Worm (Caenorhabditis elegans) whole organism, L2 larva: Measurements from ENCODE around the gene C32H11.3.

Experiments used
- F13H6.1 ChIP-seq: sonication (generic microtip); optimal IDR thresholded peaks from 2 replicates; lab custom pipeline; 2016; ENCODE audit warnings: missing genetic modification characterization, missing compliant biosample characterization
- R02D3.7 ChIP-seq: fragments of 150-350 bp; optimal IDR thresholded peaks from 2 replicates; lab custom pipeline; 2014; ENCODE audit warnings: missing biosample characterization, missing genetic modification characterization
- Y55F3AM.14 ChIP-seq: fragments of 200-800 bp; sonication (Bioruptor generic); optimal IDR thresholded peaks from 2 replicates; lab custom pipeline; 2018; ENCODE audit warnings: mild to moderate bottlenecking, missing genetic modification characterization, missing compliant biosample characterization
- blmp-1 ChIP-seq: sonication (generic microtip); optimal IDR thresholded peaks from 2 replicates; lab custom pipeline; 2017; ENCODE audit warnings: missing genetic modification characterization, mild to moderate bottlenecking, missing compliant biosample characterization, antibody characterized with exemption, moderate library complexity; ENCODE audit not compliant: insufficient read depth
- ceh-16 ChIP-seq: fragments of 150-350 bp; optimal IDR thresholded peaks from 2 replicates; lab custom pipeline; 2014; ENCODE audit warnings: missing biosample characterization, missing genetic modification characterization
- ceh-82 ChIP-seq: fragments of 150-350 bp; optimal IDR thresholded peaks from 2 replicates; lab custom pipeline; 2014; ENCODE audit warnings: missing biosample characterization, missing genetic modification characterization
- crh-2 ChIP-seq: sonication (generic microtip); optimal IDR thresholded peaks from 2 replicates; lab custom pipeline; 2017; ENCODE audit warnings: missing biosample characterization, missing genetic modification characterization
- dmd-4 ChIP-seq: sonication (generic microtip); optimal IDR thresholded peaks from 2 replicates; lab custom pipeline; 2017; ENCODE audit warnings: missing biosample characterization, missing genetic modification characterization
- egl-27 ChIP-seq: sonication (generic microtip); optimal IDR thresholded peaks from 3 replicates; lab custom pipeline; 2017; ENCODE audit warnings: missing biosample characterization, missing genetic modification reagents, missing genetic modification characterization
- elt-3 ChIP-seq: sonication (generic microtip); optimal IDR thresholded peaks from 2 replicates; lab custom pipeline; 2017; ENCODE audit warnings: missing biosample characterization, missing genetic modification characterization
- fos-1 ChIP-seq: fragments of 150-350 bp; optimal IDR thresholded peaks from 2 replicates; lab custom pipeline; 2014; ENCODE audit warnings: missing biosample characterization, missing genetic modification characterization
- gmeb-1 ChIP-seq: fragments of 150-350 bp; optimal IDR thresholded peaks from 2 replicates; lab custom pipeline; 2014; ENCODE audit warnings: missing biosample characterization, missing genetic modification characterization
- lin-11 ChIP-seq: fragments of 150-350 bp; sonication (generic microtip); optimal IDR thresholded peaks from 2 replicates; lab custom pipeline; 2014; ENCODE audit warnings: missing biosample characterization, missing genetic modification characterization, inconsistent platforms, mixed read lengths
- lin-39 ChIP-seq: fragments of 150-350 bp; optimal IDR thresholded peaks from 2 replicates; lab custom pipeline; 2014; ENCODE audit warnings: missing biosample characterization, missing genetic modification reagents, missing genetic modification characterization
- lsy-2 ChIP-seq, 2 experiments: fragments of 150-350 bp in 1 of 2; sonication (generic microtip) in 1 of 2; optimal IDR thresholded peaks; 2 replicates each; lab custom pipeline; 2014 to 2017; ENCODE audit warnings: missing biosample characterization in 2 of 2, missing genetic modification characterization in 2 of 2
- nhr-10 ChIP-seq: sonication (generic microtip); optimal IDR thresholded peaks from 2 replicates; lab custom pipeline; 2017; ENCODE audit warnings: missing biosample characterization, missing genetic modification characterization
- nhr-11 ChIP-seq: fragments of 150-350 bp; optimal IDR thresholded peaks from 2 replicates; lab custom pipeline; 2014; ENCODE audit warnings: missing biosample characterization, missing genetic modification characterization
- nhr-12 ChIP-seq: fragments of 150-350 bp; optimal IDR thresholded peaks from 2 replicates; lab custom pipeline; 2014; ENCODE audit warnings: missing biosample characterization, missing genetic modification characterization
- nhr-21 ChIP-seq: fragments of 150-350 bp; optimal IDR thresholded peaks from 2 replicates; lab custom pipeline; 2014; ENCODE audit warnings: missing biosample characterization, missing genetic modification characterization
- nhr-23 ChIP-seq: fragments of 150-350 bp; optimal IDR thresholded peaks from 2 replicates; lab custom pipeline; 2014; ENCODE audit warnings: missing biosample characterization, missing genetic modification reagents, missing genetic modification characterization
- nhr-237 ChIP-seq: fragments of 150-350 bp; optimal IDR thresholded peaks from 2 replicates; lab custom pipeline; 2014; ENCODE audit warnings: missing biosample characterization, missing genetic modification characterization
- nhr-25 ChIP-seq: fragments of 150-350 bp; sonication (generic microtip); optimal IDR thresholded peaks from 3 replicates; lab custom pipeline; 2014; ENCODE audit warnings: missing biosample characterization, missing genetic modification characterization
- nhr-6 ChIP-seq: fragments of 150-350 bp; optimal IDR thresholded peaks from 2 replicates; lab custom pipeline; 2014; ENCODE audit warnings: missing biosample characterization, missing genetic modification characterization
- nhr-77 ChIP-seq: fragments of 150-350 bp; optimal IDR thresholded peaks from 2 replicates; lab custom pipeline; 2014; ENCODE audit warnings: missing biosample characterization, missing genetic modification characterization
- peb-1 ChIP-seq: fragments of 150-350 bp; optimal IDR thresholded peaks from 2 replicates; lab custom pipeline; 2014; ENCODE audit warnings: missing biosample characterization, missing genetic modification characterization
- sma-3 ChIP-seq: sonication (generic microtip); optimal IDR thresholded peaks from 2 replicates; lab custom pipeline; 2016; ENCODE audit warnings: missing genetic modification reagents, missing genetic modification characterization, missing compliant biosample characterization
- sma-9 ChIP-seq, 2 experiments: fragments of 150-350 bp in 1 of 2; sonication (generic microtip) in 1 of 2; optimal IDR thresholded peaks; 2 replicates each; lab custom pipeline; 2014 to 2016; ENCODE audit warnings: missing genetic modification characterization in 2 of 2, mild to moderate bottlenecking in 1 of 2, missing biosample characterization in 1 of 2, missing compliant biosample characterization in 1 of 2, missing genetic modification reagents in 1 of 2, moderate library complexity in 1 of 2
- snpc-4 ChIP-seq: fragments of 150-350 bp; optimal IDR thresholded peaks from 2 replicates; lab custom pipeline; 2014; ENCODE audit warnings: missing biosample characterization, missing genetic modification characterization
- unc-39 ChIP-seq: fragments of 150-350 bp; optimal IDR thresholded peaks from 2 replicates; lab custom pipeline; 2014; ENCODE audit warnings: missing biosample characterization, missing genetic modification characterization
- unc-62 ChIP-seq: fragments of 150-350 bp; optimal IDR thresholded peaks from 2 replicates; lab custom pipeline; 2014; ENCODE audit warnings: missing biosample characterization, missing genetic modification reagents, missing genetic modification characterization
- ztf-1 ChIP-seq: fragments of 200-800 bp; sonication (Bioruptor generic); conservative IDR thresholded peaks from 2 replicates; pipeline ENCODE4 v1.3.6; 2022; ENCODE audit warnings: missing genetic modification characterization, missing compliant biosample characterization
- ztf-11 ChIP-seq: sonication (generic microtip); optimal IDR thresholded peaks from 2 replicates; lab custom pipeline; 2017; ENCODE audit warnings: missing biosample characterization, missing genetic modification characterization

The C32H11.3 gene

DNA sequence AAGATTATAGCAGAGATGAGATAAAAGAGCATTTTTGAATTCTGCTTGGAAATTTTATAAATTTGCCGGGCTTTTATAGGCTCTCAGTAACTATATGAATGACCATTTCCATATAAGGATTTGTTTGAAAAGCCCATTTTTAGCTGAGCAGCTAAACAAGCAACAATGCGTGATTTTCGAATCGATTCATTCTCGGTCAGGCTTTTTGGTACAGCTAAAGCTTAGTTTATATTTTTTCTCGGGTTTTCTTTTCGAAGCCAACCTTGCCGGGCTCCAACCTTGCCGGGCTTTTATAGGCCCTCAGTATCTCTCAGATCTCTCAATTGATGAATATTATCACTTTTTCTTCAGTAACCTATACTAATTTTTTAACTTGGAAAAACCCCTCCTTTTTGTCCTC, 6.0 kb downstream of the C32H11.3 start, which contains the start of gene srlf-4:
srlf-4 (minus strand) TSS at position 101 of the 400 bp plus-strand sequence.
- TF ChIP-seq R02D3.7 (tag; lab: Kevin White, UChicago) (no peak), crh-2 (tag; lab: Kevin White, UChicago) (no peak), ceh-82 (no peak)

DNA sequence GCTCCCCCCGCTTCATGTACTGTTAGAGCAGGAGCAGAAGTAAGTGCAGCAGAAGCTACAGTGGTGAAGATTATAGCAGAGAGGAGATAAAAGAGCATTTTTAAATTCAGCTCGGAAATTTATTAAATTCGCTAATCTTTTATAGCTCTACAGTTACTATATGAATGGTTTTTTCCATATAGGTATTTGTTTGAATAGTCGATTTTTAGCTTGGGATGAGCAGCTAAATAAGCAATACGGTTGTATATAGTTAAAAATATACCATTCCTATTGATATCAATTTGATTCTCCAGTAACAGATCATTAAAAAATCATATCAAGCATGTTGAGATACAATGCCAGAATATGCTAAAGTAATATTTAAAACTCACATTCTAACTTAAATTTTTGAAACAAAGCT, 8.3 kb downstream of the C32H11.3 start, which contains the start of gene srlf-5:
srlf-5 (minus strand) TSS at position 101 of the 400 bp plus-strand sequence.
- TF ChIP-seq nhr-6 (tag; lab: Kevin White, UChicago), result no peak
- no peak for TF ChIP-seq nhr-77 (tag; lab: Kevin White, UChicago)
- TF ChIP-seq peb-1, result no peak
- TF ChIP-seq nhr-237 (tag; lab: Kevin White, UChicago), result no peak
- no peak for TF ChIP-seq dmd-4 (tag; lab: Kevin White, UChicago)
- TF ChIP-seq nhr-23 (tag; lab: Kevin White, UChicago), result no peak
- TF ChIP-seq ztf-1 (GFP tag; lab: Robert Waterston, UW), result no peak
- TF ChIP-seq sma-9 (GFP tag; optimal IDR thresholded peaks at IDR 0.05; lab: Kevin White, UChicago), result no peak
- TF ChIP-seq sma-9 (tag; optimal IDR thresholded peaks at IDR 0.05; lab: Kevin White, UChicago), result no peak
- no peak for TF ChIP-seq egl-27 (tag; lab: Kevin White, UChicago)
- TF ChIP-seq nhr-25 (tag; lab: Kevin White, UChicago), result no peak
- no peak for TF ChIP-seq unc-62 (GFP tag; lab: Kevin White, UChicago)
- no peak for TF ChIP-seq nhr-12 (tag; lab: Kevin White, UChicago)
- TF ChIP-seq Y55F3AM.14 (GFP tag; lab: Kevin White, UChicago), result no peak
- TF ChIP-seq nhr-10 (tag; lab: Kevin White, UChicago), result no peak
- TF ChIP-seq blmp-1 (tag; lab: Kevin White, UChicago), result no peak
- TF ChIP-seq nhr-11 (tag; lab: Kevin White, UChicago), result no peak
- no peak for TF ChIP-seq nhr-21 (tag; lab: Kevin White, UChicago)
- TF ChIP-seq crh-2 (tag; lab: Kevin White, UChicago), result no peak
- TF ChIP-seq sma-3 (GFP tag; lab: Kevin White, UChicago), result no peak
- no peak for TF ChIP-seq R02D3.7 (tag; lab: Kevin White, UChicago)
- TF ChIP-seq, all 48 proteins: peak for 0

DNA sequence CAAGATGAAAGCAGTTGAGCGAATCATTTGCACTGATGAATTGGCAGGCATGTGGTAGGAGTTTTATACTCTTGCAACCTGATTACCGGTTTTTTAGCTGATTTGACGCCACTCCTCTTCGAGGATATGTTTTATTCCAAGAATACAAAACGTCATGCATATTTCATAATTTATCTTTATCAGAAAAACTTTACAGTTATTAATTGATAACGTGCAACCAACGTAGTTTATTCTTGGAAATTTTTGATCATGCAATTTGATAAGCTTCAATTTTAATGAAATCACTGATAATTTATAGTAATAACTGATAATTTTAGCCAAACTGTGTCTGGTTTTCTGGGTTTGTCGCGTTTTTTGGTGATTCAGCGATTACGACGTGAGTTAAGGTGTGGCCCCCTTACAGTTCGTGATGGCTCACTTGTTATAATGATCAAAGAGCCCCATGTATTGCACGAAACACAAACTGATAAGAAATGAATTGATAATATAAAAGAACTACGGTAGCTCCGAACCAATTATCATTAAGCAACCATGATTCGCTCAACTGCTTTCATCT, 17.9 kb downstream of the C32H11.3 start, which contains the start of the genes cld-1 and dod-21:
cld-1 (minus strand) TSS at position 51 of the 556 bp plus-strand sequence.
dod-21 (plus strand) TSS at position 518 of the 556 bp plus-strand sequence.
- TF ChIP-seq F13H6.1 (no peak), crh-2 (tag; lab: Kevin White, UChicago) (peak; percentile 41), fos-1 (peak; percentile 90), lin-39 (tag; lab: Kevin White, UChicago) (no peak), sma-3 (GFP tag; lab: Kevin White, UChicago) (peak; percentile 52), sma-9 (GFP tag; optimal IDR thresholded peaks at IDR 0.05; lab: Kevin White, UChicago) (peak; percentile 67), sma-9 (tag; optimal IDR thresholded peaks at IDR 0.05; lab: Kevin White, UChicago) (no peak), gmeb-1 (peak; percentile 24)

DNA sequence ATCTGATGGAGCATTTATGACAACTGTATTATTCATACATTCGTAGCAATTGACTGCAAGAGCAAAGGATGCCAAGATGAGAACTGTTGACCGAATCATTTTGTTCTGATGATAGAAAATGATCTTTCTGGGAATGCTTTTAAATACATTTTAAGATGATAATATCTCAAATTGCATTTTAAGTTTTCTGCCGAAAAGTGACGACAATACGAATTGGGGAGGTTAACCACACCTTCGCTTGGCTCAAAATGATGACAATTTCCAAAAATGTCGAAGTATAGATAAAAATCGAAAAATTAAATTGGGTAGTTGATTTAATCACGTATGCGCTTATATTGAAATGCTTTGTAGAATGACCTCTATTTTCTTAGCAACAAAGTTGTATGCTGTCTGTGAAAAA, 22.9 kb downstream of the C32H11.3 start, which contains the start of gene dod-24:
dod-24 (minus strand) TSS at position 101 of the 400 bp plus-strand sequence.
- TF ChIP-seq nhr-10 (tag; lab: Kevin White, UChicago) (no peak), ceh-16 (tag; lab: Kevin White, UChicago) (no peak), nhr-23 (tag; lab: Kevin White, UChicago) (no peak), lin-11 (tag; lab: Kevin White, UChicago) (no peak), nhr-6 (tag; lab: Kevin White, UChicago) (no peak), lsy-2 (tag; optimal IDR thresholded peaks at IDR 0.05; lab: Kevin White, UChicago) (no peak), fos-1 (no peak), unc-39 (tag; lab: Kevin White, UChicago) (no peak), ztf-11 (no peak), lin-39 (tag; lab: Kevin White, UChicago) (no peak), elt-3 (tag; lab: Kevin White, UChicago) (no peak), nhr-21 (tag; lab: Kevin White, UChicago) (no peak), nhr-25 (tag; lab: Kevin White, UChicago) (no peak), ztf-1 (GFP tag; lab: Robert Waterston, UW) (no peak), Y55F3AM.14 (GFP tag; lab: Kevin White, UChicago) (no peak), snpc-4 (tag; lab: Kevin White, UChicago) (no peak)
